Fruit fly (Drosophila melanogaster): ENCODE data around the gene CG42822.

DNA sequence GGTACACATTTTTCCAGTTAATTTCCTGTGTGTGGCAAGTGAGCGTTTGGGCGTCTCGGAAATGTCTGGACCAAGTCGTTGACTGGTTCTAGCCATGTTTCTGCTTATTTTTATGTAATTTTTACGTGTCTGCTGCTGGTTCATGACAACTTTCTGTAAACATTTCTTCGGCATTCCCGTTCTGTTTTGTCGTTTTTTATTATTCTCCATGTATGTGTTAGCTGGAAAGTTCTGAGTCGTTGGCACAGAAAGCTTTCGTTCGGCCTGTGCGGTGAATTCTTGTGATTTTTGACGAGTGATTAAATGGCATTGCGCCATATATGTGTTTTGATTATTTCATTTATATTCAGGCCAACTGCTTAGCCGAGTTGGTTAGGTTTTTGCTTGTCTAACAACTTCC, 12.6 kb downstream of the CG42822 start:
- TF ChIP-seq CG8478 (optimal IDR thresholded peaks at IDR 0.05) (no peak), CTCF (optimal IDR thresholded peaks at IDR 0.05) (no peak)

Data from S2 (cell line).